Fruit fly (Drosophila melanogaster) whole organism, embryonic: ENCODE results near the gene CG11593.

ENCODE experiments used
- CG1024 ChIP-seq: fragments of 200-800 bp; sonication (Bioruptor generic); IDR thresholded peaks from 2 replicates; pipeline ENCODE4 v1.3.6; 2022; ENCODE audit warnings: missing biosample characterization, missing genetic modification characterization
- CG10565 ChIP-seq: fragments of 200-800 bp; sonication (Bioruptor generic); optimal IDR thresholded peaks from 3 replicates; lab custom pipeline; 2016; ENCODE audit warnings: missing biosample characterization, mild to moderate bottlenecking, missing genetic modification characterization
- CG10979 ChIP-seq: fragments of 200-800 bp; sonication (Bioruptor generic); optimal IDR thresholded peaks from 2 replicates; lab custom pipeline; 2018; ENCODE audit warnings: missing biosample characterization, mild to moderate bottlenecking, missing genetic modification characterization, moderate library complexity
- CG11504 ChIP-seq: fragments of 200-800 bp; sonication (Bioruptor generic); optimal IDR thresholded peaks from 3 replicates; lab custom pipeline; 2019; ENCODE audit warnings: missing biosample characterization, mild to moderate bottlenecking, missing genetic modification characterization, moderate library complexity
- CG11695 ChIP-seq: fragments of 200-800 bp; sonication (Bioruptor generic); IDR thresholded peaks from 3 replicates; pipeline ENCODE4 v1.3.6; 2022; ENCODE audit warnings: missing biosample characterization, missing genetic modification characterization
- CG12299 ChIP-seq: fragments of 200-800 bp; sonication (Bioruptor generic); optimal IDR thresholded peaks from 2 replicates; lab custom pipeline; 2018; ENCODE audit warnings: missing biosample characterization, mild to moderate bottlenecking, missing genetic modification characterization
- CG14667 ChIP-seq: fragments of 200-800 bp; sonication (Bioruptor generic); IDR thresholded peaks from 2 replicates; pipeline ENCODE4 v1.3.6; 2022; ENCODE audit warnings: missing biosample characterization, missing genetic modification characterization
- CG15011 ChIP-seq: fragments of 200-800 bp; sonication (Bioruptor generic); optimal IDR thresholded peaks from 3 replicates; lab custom pipeline; 2018; ENCODE audit warnings: missing biosample characterization, mild to moderate bottlenecking, missing genetic modification characterization
- CG17612 ChIP-seq: fragments of 200-800 bp; sonication (Bioruptor generic); IDR thresholded peaks from 2 replicates; pipeline ENCODE4 v1.3.6; 2022; ENCODE audit warnings: missing biosample characterization, missing genetic modification characterization
- CG2116 ChIP-seq: fragments of 200-800 bp; sonication (Bioruptor generic); optimal IDR thresholded peaks from 3 replicates; lab custom pipeline; 2018; ENCODE audit warnings: missing biosample characterization, mild to moderate bottlenecking, missing genetic modification characterization
- CG31224 ChIP-seq: fragments of 200-800 bp; sonication (Bioruptor generic); IDR thresholded peaks from 2 replicates; pipeline ENCODE4 v1.3.6; 2022; ENCODE audit warnings: missing biosample characterization, missing genetic modification characterization
- CG4424 ChIP-seq: fragments of 200-800 bp; sonication (Bioruptor generic); optimal IDR thresholded peaks from 3 replicates; lab custom pipeline; 2016; ENCODE audit warnings: missing biosample characterization, missing genetic modification characterization
- CG4730 ChIP-seq: fragments of 200-800 bp; sonication (Bioruptor generic); IDR thresholded peaks from 2 replicates; pipeline ENCODE4 v1.3.6; 2022; ENCODE audit warnings: missing biosample characterization, missing genetic modification characterization
- CG9437 ChIP-seq: fragments of 200-800 bp; sonication (Bioruptor generic); optimal IDR thresholded peaks from 2 replicates; lab custom pipeline; 2018; ENCODE audit warnings: missing biosample characterization, mild to moderate bottlenecking, missing genetic modification characterization
- CHES-1-like ChIP-seq: fragments of 200-800 bp; sonication (Bioruptor generic); optimal IDR thresholded peaks from 2 replicates; lab custom pipeline; 2016; ENCODE audit warnings: missing biosample characterization, missing genetic modification characterization
- Gsc ChIP-seq: fragments of 200-800 bp; sonication (Bioruptor generic); IDR thresholded peaks from 2 replicates; pipeline ENCODE4 v1.3.6; 2022; ENCODE audit warnings: missing biosample characterization, missing genetic modification characterization
- H2.0 ChIP-seq: fragments of 200-800 bp; sonication (Bioruptor generic); IDR thresholded peaks from 2 replicates; pipeline ENCODE4 v1.3.6; 2022; ENCODE audit warnings: missing biosample characterization, missing genetic modification characterization
- HHEX ChIP-seq: fragments of 200-800 bp; sonication (Bioruptor generic); optimal IDR thresholded peaks from 3 replicates; lab custom pipeline; 2017; ENCODE audit warnings: missing biosample characterization, mild to moderate bottlenecking, missing genetic modification characterization, missing genetic modification reagents
- HLH3B ChIP-seq: fragments of 200-800 bp; sonication (Bioruptor generic); IDR thresholded peaks from 2 replicates; pipeline ENCODE4 v1.3.6; 2022; ENCODE audit warnings: missing biosample characterization, missing genetic modification characterization
- Hand ChIP-seq: fragments of 200-800 bp; sonication (Bioruptor generic); optimal IDR thresholded peaks from 2 replicates; lab custom pipeline; 2017; ENCODE audit warnings: mild to moderate bottlenecking, missing biosample characterization, missing genetic modification reagents, missing genetic modification characterization
- HmgZ ChIP-seq: fragments of 200-800 bp; sonication (Bioruptor generic); optimal IDR thresholded peaks from 2 replicates; lab custom pipeline; 2018; ENCODE audit warnings: missing biosample characterization, mild to moderate bottlenecking, missing genetic modification characterization
- Hsf ChIP-seq: fragments of 200-800 bp; sonication (Bioruptor generic); optimal IDR thresholded peaks from 3 replicates; lab custom pipeline; 2016; ENCODE audit warnings: missing biosample characterization, missing genetic modification characterization
- Mrtf ChIP-seq: fragments of 200-800 bp; sonication (Bioruptor generic); IDR thresholded peaks from 3 replicates; pipeline ENCODE4 v1.3.6; 2022; ENCODE audit warnings: missing biosample characterization, missing genetic modification characterization
- NFAT ChIP-seq: fragments of 200-800 bp; sonication (Bioruptor generic); IDR thresholded peaks from 2 replicates; pipeline ENCODE4 v1.3.6; 2022; ENCODE audit warnings: missing biosample characterization, missing genetic modification characterization
- Sry-δ ChIP-seq: fragments of 200-800 bp; sonication (Bioruptor generic); optimal IDR thresholded peaks from 2 replicates; lab custom pipeline; 2016; ENCODE audit warnings: missing biosample characterization, missing genetic modification characterization
- Ssrp ChIP-seq: fragments of 200-800 bp; sonication (Bioruptor generic); optimal IDR thresholded peaks from 2 replicates; lab custom pipeline; 2018; ENCODE audit warnings: missing biosample characterization, mild to moderate bottlenecking, missing genetic modification characterization, moderate library complexity
- Trl ChIP-seq, 3 experiments: fragments of >200 bp in 2 of 3; fragments of 200-800 bp in 1 of 3; sonication (Bioruptor generic) in 1 of 3; optimal IDR thresholded peaks; 2 replicates in 1 of 3; 3 replicates in 2 of 3; lab custom pipeline; 2016 to 2017; ENCODE audit warnings: missing biosample characterization in 1 of 3, missing genetic modification characterization in 1 of 3
- al ChIP-seq: fragments of 200-800 bp; sonication (Bioruptor generic); IDR thresholded peaks from 2 replicates; pipeline ENCODE4 v1.3.6; 2022; ENCODE audit warnings: missing biosample characterization, missing genetic modification characterization
- caup ChIP-seq: fragments of 200-800 bp; sonication (Bioruptor generic); optimal IDR thresholded peaks from 3 replicates; lab custom pipeline; 2017; ENCODE audit warnings: missing biosample characterization, mild to moderate bottlenecking, missing genetic modification characterization, moderate library complexity; ENCODE audit not compliant: severe bottlenecking
- cg ChIP-seq: fragments of 200-800 bp; sonication (Bioruptor generic); optimal IDR thresholded peaks from 3 replicates; lab custom pipeline; 2019; ENCODE audit warnings: missing biosample characterization, mild to moderate bottlenecking, missing genetic modification characterization, moderate library complexity
- crc ChIP-seq: fragments of 200-800 bp; sonication (Bioruptor generic); optimal IDR thresholded peaks from 2 replicates; lab custom pipeline; 2016; ENCODE audit warnings: missing biosample characterization, missing genetic modification characterization
- danr ChIP-seq: fragments of 200-800 bp; sonication (Bioruptor generic); IDR thresholded peaks from 2 replicates; pipeline ENCODE4 v1.3.6; 2022; ENCODE audit warnings: missing biosample characterization, missing genetic modification characterization
- dmrt11E ChIP-seq: fragments of 200-800 bp; sonication (Bioruptor generic); optimal IDR thresholded peaks from 3 replicates; lab custom pipeline; 2018; ENCODE audit warnings: missing biosample characterization, mild to moderate bottlenecking, missing genetic modification characterization, moderate library complexity
- dpn ChIP-seq, 2 experiments: fragments of 200-800 bp; sonication (Bioruptor generic); optimal IDR thresholded peaks; 3 replicates each; lab custom pipeline; 2016; ENCODE audit warnings: missing biosample characterization in 2 of 2, missing genetic modification characterization in 2 of 2
- dysf ChIP-seq: fragments of 200-800 bp; sonication (Bioruptor generic); IDR thresholded peaks from 3 replicates; pipeline ENCODE4 v1.3.6; 2022; ENCODE audit warnings: missing biosample characterization, missing genetic modification characterization
- ewg ChIP-seq: fragments of 200-800 bp; sonication (Bioruptor generic); optimal IDR thresholded peaks from 3 replicates; lab custom pipeline; 2017; ENCODE audit warnings: mild to moderate bottlenecking, missing biosample characterization, missing genetic modification reagents, missing genetic modification characterization
- gcm2 ChIP-seq: fragments of 200-800 bp; sonication (Bioruptor generic); optimal IDR thresholded peaks from 2 replicates; lab custom pipeline; 2016; ENCODE audit warnings: missing biosample characterization, missing genetic modification characterization
- hkb ChIP-seq, 2 experiments: fragments of 200-800 bp in 1 of 2; fragments of >200 bp in 1 of 2; sonication (Bioruptor generic) in 1 of 2; IDR thresholded peaks in 1 of 2; optimal IDR thresholded peaks in 1 of 2; 2 replicates each; pipeline versions ENCODE4 v1.3.6 to Lab custom; 2017 to 2022; ENCODE audit warnings: missing biosample characterization in 1 of 2, missing genetic modification characterization in 1 of 2
- pan ChIP-seq, 4 experiments: fragments of >200 bp in 3 of 4; fragments of 200-800 bp in 1 of 4; sonication (Bioruptor generic) in 1 of 4; optimal IDR thresholded peaks in 3 of 4; IDR thresholded peaks in 1 of 4; 2 replicates each; pipeline versions ENCODE4 v1.3.6 to Lab custom; 2017 to 2022; ENCODE audit warnings: missing biosample characterization in 2 of 4, missing genetic modification characterization in 2 of 4, mixed read lengths in 1 of 4
- pita ChIP-seq: fragments of 200-800 bp; sonication (Bioruptor generic); optimal IDR thresholded peaks from 2 replicates; lab custom pipeline; 2017; ENCODE audit warnings: missing biosample characterization, mild to moderate bottlenecking, missing genetic modification characterization
- pnt ChIP-seq: fragments of 200-800 bp; sonication (Bioruptor generic); optimal IDR thresholded peaks from 3 replicates; lab custom pipeline; 2016; ENCODE audit warnings: missing biosample characterization, missing genetic modification characterization
- pum ChIP-seq: fragments of 200-800 bp; sonication (Bioruptor generic); optimal IDR thresholded peaks from 2 replicates; lab custom pipeline; 2016; ENCODE audit warnings: missing biosample characterization, missing genetic modification characterization
- row ChIP-seq: fragments of 200-800 bp; sonication (Bioruptor generic); IDR thresholded peaks from 3 replicates; pipeline ENCODE4 v1.3.6; 2022; ENCODE audit warnings: missing biosample characterization, missing genetic modification characterization
- slou ChIP-seq: fragments of 200-800 bp; sonication (Bioruptor generic); optimal IDR thresholded peaks from 3 replicates; lab custom pipeline; 2016; ENCODE audit warnings: missing biosample characterization, missing genetic modification characterization
- sob ChIP-seq: fragments of 200-800 bp; sonication (Bioruptor generic); IDR thresholded peaks from 2 replicates; pipeline ENCODE4 v1.3.6; 2022; ENCODE audit warnings: missing biosample characterization, missing genetic modification characterization
- tna ChIP-seq: fragments of 200-800 bp; sonication (Bioruptor generic); IDR thresholded peaks from 2 replicates; pipeline ENCODE4 v1.3.6; 2022; ENCODE audit warnings: missing biosample characterization, missing genetic modification characterization; ENCODE audit not compliant: partially characterized antibody
- toy ChIP-seq: fragments of 200-800 bp; sonication (Bioruptor generic); IDR thresholded peaks from 2 replicates; pipeline ENCODE4 v1.3.6; 2022; ENCODE audit warnings: missing biosample characterization, missing genetic modification characterization
- vvl ChIP-seq: fragments of 200-800 bp; sonication (Bioruptor generic); IDR thresholded peaks from 2 replicates; pipeline ENCODE4 v1.3.6; 2022; ENCODE audit warnings: missing biosample characterization, missing genetic modification characterization
- z ChIP-seq: fragments of 200-800 bp; sonication (Bioruptor generic); IDR thresholded peaks from 3 replicates; pipeline ENCODE4 v1.3.6; 2022; ENCODE audit warnings: missing biosample characterization, missing genetic modification characterization

Gene CG11593

DNA sequence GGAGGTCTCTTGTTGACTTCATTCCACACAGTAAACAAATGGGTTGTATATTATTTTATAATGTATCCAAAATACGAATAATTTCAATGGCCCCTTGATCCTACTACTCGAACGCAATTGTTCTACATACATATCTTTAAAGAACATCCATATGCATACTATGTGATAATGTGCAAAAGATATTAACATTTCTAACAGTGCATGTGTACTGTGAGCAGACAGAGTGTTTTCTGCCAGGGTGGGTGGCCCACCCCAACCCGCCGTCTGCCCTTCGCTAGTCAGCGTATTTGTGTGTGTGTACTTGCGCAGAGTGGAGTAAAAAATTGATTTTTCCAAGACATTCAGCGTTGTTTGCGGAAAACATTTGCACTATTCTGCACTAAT is 30.7 kb upstream of the CG11593 start (continued):
- TF ChIP-seq slou (GFP tag; lab: Kevin White, UChicago), result peak; percentile 31
- peak; percentile 29 for TF ChIP-seq CG10979 (tag; lab: Kevin White, UChicago)
- no peak for TF ChIP-seq pum (GFP tag; lab: Kevin White, UChicago)
- peak; percentile 51; the same call in 1 of the 3 replicates for TF ChIP-seq Mrtf (GFP tag; lab: Robert Waterston, UW)
- TF ChIP-seq CG12299 (tag; lab: Kevin White, UChicago), result peak; percentile 32
- peak; percentile 76 for TF ChIP-seq H2.0
- TF ChIP-seq CG2116, result no peak
- TF ChIP-seq CG1024, result peak; percentile 56; the same call in 1 of the 2 replicates
- no peak for TF ChIP-seq dmrt11E (tag; lab: Kevin White, UChicago)
- TF ChIP-seq CHES-1-like, result no peak
- TF ChIP-seq CG17612 (GFP tag; lab: Robert Waterston, UW), result peak; percentile 52
- TF ChIP-seq vvl, result peak; percentile 82
- peak; percentile 82 for TF ChIP-seq HLH3B
- TF ChIP-seq z (GFP tag; lab: Robert Waterston, UW), result no peak
- TF ChIP-seq CG4730 (GFP tag; lab: Robert Waterston, UW), result peak; percentile 26; the same call in 1 of the 2 replicates
- peak; percentile 23 for TF ChIP-seq CG11504
- peak; percentile 47 for TF ChIP-seq Ssrp (tag; lab: Kevin White, UChicago)
- peak; percentile 36 for TF ChIP-seq HHEX (GFP tag; lab: Kevin White, UChicago)
- peak; percentile 20 for TF ChIP-seq pnt
- TF ChIP-seq crc (GFP tag; lab: Kevin White, UChicago), result no peak
- TF ChIP-seq CG11695 (GFP tag; lab: Robert Waterston, UW), result peak; percentile 79
- no peak for TF ChIP-seq Sry-δ (GFP tag; lab: Kevin White, UChicago)
- TF ChIP-seq Hsf, result peak; percentile 37
- TF ChIP-seq CG31224 (GFP tag; lab: Robert Waterston, UW), result peak; percentile 61
- peak; percentile 43; the same call in 1 of the 2 replicates for TF ChIP-seq toy
- TF ChIP-seq CG14667 (GFP tag; lab: Robert Waterston, UW), result peak; percentile 67
- peak; percentile 6 for TF ChIP-seq cg (GFP tag; lab: Kevin White, UChicago)
- TF ChIP-seq Gsc (GFP tag; lab: Robert Waterston, UW), result peak; percentile 30; the same call in 1 of the 2 replicates
- TF ChIP-seq Trl (optimal IDR thresholded peaks at IDR 0.05; lab: Kevin White, UChicago), result no peak
- no peak for TF ChIP-seq Trl (GFP tag; optimal IDR thresholded peaks at IDR 0.05; lab: Kevin White, UChicago)
- TF ChIP-seq sob, result peak; percentile 79
- TF ChIP-seq dysf, result peak; percentile 78
- TF ChIP-seq dpn (GFP tag; optimal IDR thresholded peaks at IDR 0.05; lab: Kevin White, UChicago), result peak in 1 of 2 experiments; percentile 50
- TF ChIP-seq CG10565 (GFP tag; lab: Kevin White, UChicago), result no peak
- 0 out of 2 replicates have a peak, but pooled peaks have one; percentile 34 for TF ChIP-seq NFAT (GFP tag; lab: Robert Waterston, UW)
- no peak for TF ChIP-seq pita
- TF ChIP-seq Hand, result no peak
- TF ChIP-seq pan (optimal IDR thresholded peaks at IDR 0.05; lab: Kevin White, UChicago), result no peak
- TF ChIP-seq pan (GFP tag; optimal IDR thresholded peaks at IDR 0.05 in 1 of 2, IDR thresholded peaks at IDR 0.05 in 1 of 2), result peak in 1 of 2 experiments; percentile 81
- peak; percentile 8 for TF ChIP-seq CG9437 (GFP tag; lab: Kevin White, UChicago)
- peak; percentile 71 for TF ChIP-seq ewg (GFP tag; lab: Kevin White, UChicago)
- TF ChIP-seq HmgZ, result peak; percentile 7
- peak; percentile 46; the same call in 1 of the 2 replicates for TF ChIP-seq al (GFP tag; lab: Robert Waterston, UW)
- TF ChIP-seq gcm2 (GFP tag; lab: Kevin White, UChicago), result no peak
- TF ChIP-seq danr (GFP tag; lab: Robert Waterston, UW), result peak; percentile 47; the same call in 1 of the 2 replicates
- peak; percentile 69 for TF ChIP-seq row (GFP tag; lab: Robert Waterston, UW)
- TF ChIP-seq CG4424 (GFP tag; lab: Kevin White, UChicago), result peak; percentile 22
- no peak for TF ChIP-seq tna (GFP tag; lab: Robert Waterston, UW)
- no peak for TF ChIP-seq CG15011 (GFP tag; lab: Kevin White, UChicago)
- TF ChIP-seq caup (GFP tag; lab: Kevin White, UChicago), result peak; percentile 62
- TF ChIP-seq hkb (optimal IDR thresholded peaks at IDR 0.05; lab: Kevin White, UChicago), result no peak
- peak; percentile 80 for TF ChIP-seq hkb (GFP tag; IDR thresholded peaks at IDR 0.05; lab: Robert Waterston, UW)
